Worm (Caenorhabditis elegans) whole organism, young adult: Measurements from ENCODE around the gene clc-7.

Experiments
- D2030.7 ChIP-seq: fragments of 200-800 bp; sonication (Bioruptor generic); IDR thresholded peaks from 2 replicates; pipeline ENCODE4 v1.3.6; 2022; ENCODE audit warnings: missing genetic modification reagents, missing genetic modification characterization, missing compliant biosample characterization
- F52B5.7 ChIP-seq: sonication (generic microtip); optimal IDR thresholded peaks from 2 replicates; lab custom pipeline; 2016; ENCODE audit warnings: mild to moderate bottlenecking, missing genetic modification characterization, missing compliant biosample characterization
- T07F8.4 ChIP-seq: sonication (generic microtip); optimal IDR thresholded peaks from 2 replicates; lab custom pipeline; 2016; ENCODE audit warnings: mild to moderate bottlenecking, missing genetic modification characterization, moderate library complexity, missing compliant biosample characterization
- Y95B8A.8 ChIP-seq: fragments of 200-800 bp; sonication (Bioruptor generic); IDR thresholded peaks from 2 replicates; pipeline ENCODE4 v1.3.6; 2022; ENCODE audit warnings: missing genetic modification reagents, missing genetic modification characterization, missing compliant biosample characterization
- akir-1 ChIP-seq: fragments of 200-800 bp; sonication (Bioruptor generic); optimal IDR thresholded peaks from 2 replicates; lab custom pipeline; 2018; ENCODE audit warnings: mild to moderate bottlenecking, missing genetic modification characterization, moderate library complexity, missing compliant biosample characterization
- ama-1 ChIP-seq, 3 experiments: fragments of 150-350 bp in 1 of 3; sonication (generic microtip) in 2 of 3; optimal IDR thresholded peaks; 2 replicates each; lab custom pipeline; 2014 to 2018; ENCODE audit warnings: missing biosample characterization in 2 of 3, missing genetic modification characterization in 2 of 3, missing genetic modification reagents in 2 of 3
- atf-7 ChIP-seq: sonication (generic microtip); optimal IDR thresholded peaks from 2 replicates; lab custom pipeline; 2017; ENCODE audit warnings: mild to moderate bottlenecking, missing genetic modification characterization, missing compliant biosample characterization
- athp-1 ChIP-seq: sonication (generic microtip); optimal IDR thresholded peaks from 2 replicates; lab custom pipeline; 2017; ENCODE audit warnings: mild to moderate bottlenecking, missing genetic modification characterization, missing compliant biosample characterization
- bed-1 ChIP-seq: fragments of 200-800 bp; sonication (Bioruptor generic); IDR thresholded peaks from 2 replicates; pipeline ENCODE4 v1.3.6; 2022; ENCODE audit warnings: missing genetic modification reagents, missing genetic modification characterization, missing compliant biosample characterization
- cebp-1 ChIP-seq, 2 experiments: fragments of 200-800 bp in 1 of 2; sonication (Bioruptor generic) in 1 of 2; sonication (generic microtip) in 1 of 2; IDR thresholded peaks in 1 of 2; optimal IDR thresholded peaks in 1 of 2; 2 replicates each; pipeline versions ENCODE4 v1.3.6 to Lab custom; 2017 to 2022; ENCODE audit warnings: missing compliant biosample characterization in 2 of 2, missing genetic modification characterization in 2 of 2, mild to moderate bottlenecking in 1 of 2, missing genetic modification reagents in 1 of 2, moderate library complexity in 1 of 2
- cebp-2 ChIP-seq: fragments of 200-800 bp; sonication (Bioruptor generic); IDR thresholded peaks from 2 replicates; pipeline ENCODE4 v1.3.6; 2022; ENCODE audit warnings: missing genetic modification characterization, missing compliant biosample characterization
- ceh-79 ChIP-seq: sonication (generic microtip); optimal IDR thresholded peaks from 2 replicates; lab custom pipeline; 2017; ENCODE audit warnings: mild to moderate bottlenecking, missing genetic modification characterization, missing compliant biosample characterization
- chd-7 ChIP-seq: sonication (generic microtip); optimal IDR thresholded peaks from 2 replicates; lab custom pipeline; 2016; ENCODE audit warnings: mild to moderate bottlenecking, missing genetic modification characterization, moderate library complexity, missing compliant biosample characterization
- egrh-3 ChIP-seq: fragments of 200-800 bp; sonication (Bioruptor generic); IDR thresholded peaks from 2 replicates; pipeline ENCODE4 v1.3.6; 2022; ENCODE audit warnings: missing genetic modification reagents, missing genetic modification characterization, missing compliant biosample characterization
- him-1 ChIP-seq: sonication (generic microtip); optimal IDR thresholded peaks from 2 replicates; lab custom pipeline; 2016; ENCODE audit warnings: missing genotype, missing genetic modification reagents, missing genetic modification characterization, missing compliant biosample characterization
- hlh-26 ChIP-seq: fragments of 200-800 bp; sonication (Bioruptor generic); conservative IDR thresholded peaks from 2 replicates; pipeline ENCODE4 v1.3.6; 2022; ENCODE audit warnings: missing genetic modification reagents, missing genetic modification characterization, missing compliant biosample characterization
- hrde-1 ChIP-seq: sonication (generic microtip); optimal IDR thresholded peaks from 2 replicates; lab custom pipeline; 2016; ENCODE audit warnings: missing genetic modification characterization, mild to moderate bottlenecking, missing compliant biosample characterization, moderate library complexity, missing genotype, missing genetic modification reagents, borderline replicate concordance
- let-526 ChIP-seq: fragments of 200-800 bp; sonication (Bioruptor generic); IDR thresholded peaks from 2 replicates; pipeline ENCODE4 v1.3.6; 2022; ENCODE audit warnings: missing genetic modification reagents, missing genetic modification characterization, missing compliant biosample characterization
- let-607 ChIP-seq, 2 experiments: fragments of 200-800 bp in 1 of 2; sonication (Bioruptor generic) in 1 of 2; sonication (generic microtip) in 1 of 2; optimal IDR thresholded peaks; 2 replicates each; lab custom pipeline; 2016 to 2018; ENCODE audit warnings: mild to moderate bottlenecking in 2 of 2, missing compliant biosample characterization in 2 of 2, missing genetic modification characterization in 2 of 2, moderate library complexity in 2 of 2, missing genotype in 1 of 2
- lin-40 ChIP-seq: sonication (generic microtip); optimal IDR thresholded peaks from 2 replicates; lab custom pipeline; 2016; ENCODE audit warnings: missing genetic modification characterization, mild to moderate bottlenecking, missing compliant biosample characterization, missing genotype, missing genetic modification reagents
- lsl-1 ChIP-seq: fragments of 200-800 bp; sonication (Bioruptor generic); optimal IDR thresholded peaks from 2 replicates; lab custom pipeline; 2018; ENCODE audit warnings: mild to moderate bottlenecking, missing genetic modification characterization, moderate library complexity, missing compliant biosample characterization
- lsy-27 ChIP-seq: sonication (generic microtip); optimal IDR thresholded peaks from 2 replicates; lab custom pipeline; 2017; ENCODE audit warnings: missing genetic modification characterization, mild to moderate bottlenecking, missing compliant biosample characterization, antibody characterized with exemption, missing genotype, borderline replicate concordance; ENCODE audit not compliant: insufficient read depth
- madf-6 ChIP-seq: fragments of 200-800 bp; sonication (Bioruptor generic); IDR thresholded peaks from 2 replicates; pipeline ENCODE4 v1.3.6; 2022; ENCODE audit warnings: missing genetic modification reagents, missing genetic modification characterization, missing compliant biosample characterization
- madf-8 ChIP-seq: fragments of 200-800 bp; sonication (Bioruptor generic); conservative IDR thresholded peaks from 2 replicates; pipeline ENCODE4 v1.3.6; 2022; ENCODE audit warnings: missing genetic modification reagents, missing genetic modification characterization, missing compliant biosample characterization
- mxl-1 ChIP-seq: sonication (generic microtip); optimal IDR thresholded peaks from 2 replicates; lab custom pipeline; 2016; ENCODE audit warnings: missing genetic modification characterization, missing compliant biosample characterization
- nfya-2 ChIP-seq: fragments of 200-800 bp; sonication (Bioruptor generic); IDR thresholded peaks from 2 replicates; pipeline ENCODE4 v1.3.6; 2022; ENCODE audit warnings: missing genetic modification reagents, missing genetic modification characterization, missing compliant biosample characterization
- nfyb-1 ChIP-seq: fragments of 200-800 bp; sonication (Bioruptor generic); IDR thresholded peaks from 2 replicates; pipeline ENCODE4 v1.3.6; 2022; ENCODE audit warnings: missing genetic modification reagents, missing genetic modification characterization, missing compliant biosample characterization
- nhr-120 ChIP-seq: fragments of 200-800 bp; sonication (Bioruptor generic); IDR thresholded peaks from 2 replicates; pipeline ENCODE4 v1.3.6; 2022; ENCODE audit warnings: missing genetic modification characterization, missing compliant biosample characterization
- nhr-179 ChIP-seq: sonication (generic microtip); optimal IDR thresholded peaks from 2 replicates; lab custom pipeline; 2016; ENCODE audit warnings: mild to moderate bottlenecking, missing genetic modification characterization, missing compliant biosample characterization
- nhr-27 ChIP-seq: fragments of 200-800 bp; sonication (Bioruptor generic); optimal IDR thresholded peaks from 2 replicates; lab custom pipeline; 2018; ENCODE audit warnings: mild to moderate bottlenecking, missing genetic modification characterization, moderate library complexity, missing compliant biosample characterization
- nhr-80 ChIP-seq: sonication (generic microtip); optimal IDR thresholded peaks from 2 replicates; lab custom pipeline; 2016; ENCODE audit warnings: missing genetic modification characterization, missing compliant biosample characterization
- somi-1 ChIP-seq: fragments of 200-800 bp; sonication (Bioruptor generic); optimal IDR thresholded peaks from 2 replicates; lab custom pipeline; 2018; ENCODE audit warnings: mild to moderate bottlenecking, missing genetic modification characterization, missing compliant biosample characterization
- tbp1 ChIP-seq: fragments of 200-800 bp; sonication (Bioruptor generic); optimal IDR thresholded peaks from 2 replicates; lab custom pipeline; 2018; ENCODE audit warnings: mild to moderate bottlenecking, missing genetic modification characterization, missing compliant biosample characterization
- tlf-1 ChIP-seq: fragments of 200-800 bp; sonication (Bioruptor generic); optimal IDR thresholded peaks from 2 replicates; lab custom pipeline; 2018; ENCODE audit warnings: mild to moderate bottlenecking, missing genetic modification characterization, missing compliant biosample characterization
- unc-62 ChIP-seq: fragments of 150-350 bp; optimal IDR thresholded peaks from 2 replicates; lab custom pipeline; 2014; ENCODE audit warnings: missing biosample characterization, missing genetic modification reagents, missing genetic modification characterization
- zim-3 ChIP-seq: sonication (generic microtip); optimal IDR thresholded peaks from 2 replicates; lab custom pipeline; 2017; ENCODE audit warnings: mild to moderate bottlenecking, missing genetic modification characterization, moderate library complexity, missing compliant biosample characterization
- ztf-26 ChIP-seq: sonication (generic microtip); optimal IDR thresholded peaks from 2 replicates; lab custom pipeline; 2017; ENCODE audit warnings: missing genetic modification characterization, missing compliant biosample characterization
- ztf-3 ChIP-seq: fragments of 200-800 bp; sonication (Bioruptor generic); optimal IDR thresholded peaks from 2 replicates; lab custom pipeline; 2018; ENCODE audit warnings: mild to moderate bottlenecking, missing genetic modification characterization, missing compliant biosample characterization

clc-7 gene

DNA sequence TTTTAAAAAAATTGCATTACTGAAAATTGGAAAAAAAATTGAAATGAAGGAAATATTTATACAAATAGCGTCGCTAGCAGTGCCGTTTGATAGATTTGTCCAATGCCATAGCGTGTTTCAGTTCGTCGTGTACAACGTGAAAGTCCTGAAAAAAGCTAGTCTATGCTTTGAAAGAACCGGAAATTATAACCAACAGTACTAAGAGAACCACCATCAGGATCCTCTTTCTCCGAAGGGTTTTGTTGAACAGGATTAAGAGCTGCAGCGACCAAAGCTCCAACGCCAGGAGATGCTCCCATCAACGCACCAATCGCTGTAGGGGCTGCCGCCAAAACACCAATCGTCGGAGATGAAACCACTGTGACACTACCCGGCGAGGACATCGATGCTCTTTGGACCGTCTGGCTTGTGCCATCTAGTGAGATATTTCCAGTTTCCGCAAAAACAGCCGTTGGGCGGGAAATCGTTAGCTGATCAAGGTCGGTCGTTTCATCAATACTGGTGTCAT, 38.3 kb downstream of the clc-7 start (continued):
- TF ChIP-seq nfyb-1 (GFP tag; lab: Robert Waterston, UW) (peak; percentile 80; the same call in 1 of the 2 replicates), mxl-1 (no peak), bed-1 (GFP tag; lab: Robert Waterston, UW) (no peak), zim-3 (peak; percentile 3), let-607 (tag; optimal IDR thresholded peaks at IDR 0.05; lab: Kevin White, UChicago) (peak in 1 of 2 experiments; percentile 49), hlh-26 (GFP tag; lab: Robert Waterston, UW) (no peak), Y95B8A.8 (GFP tag; lab: Robert Waterston, UW) (0 out of 2 replicates have a peak, but pooled peaks have one; percentile 6), atf-7 (tag; lab: Kevin White, UChicago) (peak; percentile 94), madf-6 (GFP tag; lab: Robert Waterston, UW) (peak; percentile 19; the same call in 1 of the 2 replicates), hrde-1 (tag; lab: Kevin White, UChicago) (no peak), lin-40 (tag; lab: Kevin White, UChicago) (no peak), F52B5.7 (no peak), tlf-1 (GFP tag; lab: Kevin White, UChicago) (no peak), akir-1 (GFP tag; lab: Kevin White, UChicago) (no peak), T07F8.4 (no peak), somi-1 (GFP tag; lab: Kevin White, UChicago) (no peak), lsl-1 (no peak), nhr-27 (tag; lab: Kevin White, UChicago) (no peak), nhr-120 (GFP tag; lab: Robert Waterston, UW) (no peak), ztf-26 (tag; lab: Kevin White, UChicago) (peak; percentile 28), nhr-179 (tag; lab: Kevin White, UChicago) (no peak), tbp1 (no peak), nfya-2 (GFP tag; lab: Robert Waterston, UW) (0 out of 2 replicates have a peak, but pooled peaks have one; percentile 70), D2030.7 (GFP tag; lab: Robert Waterston, UW) (no peak), let-526 (no peak), lsy-27 (tag; lab: Kevin White, UChicago) (no peak), madf-8 (GFP tag; lab: Robert Waterston, UW) (no peak), ama-1 (optimal IDR thresholded peaks at IDR 0.05; lab: Kevin White, UChicago) (no peak), ama-1 (GFP tag; optimal IDR thresholded peaks at IDR 0.05; lab: Kevin White, UChicago) (no peak), cebp-1 (GFP tag; IDR thresholded peaks at IDR 0.05; lab: Robert Waterston, UW) (no peak), cebp-1 (tag; optimal IDR thresholded peaks at IDR 0.05; lab: Kevin White, UChicago) (peak; percentile 72)

- TF ChIP-seq ceh-79 (tag; lab: Kevin White, UChicago) = no peak
- no peak for TF ChIP-seq nhr-27 (tag; lab: Kevin White, UChicago)
- TF ChIP-seq egrh-3 (GFP tag; lab: Robert Waterston, UW) = no peak
- TF ChIP-seq unc-62 (GFP tag; lab: Kevin White, UChicago) = no peak
Measured at ce11 chrX:5106942-5107341, 39.0 kb downstream of the clc-7 start, which contains the start of gene C42D8.9. Gene C42D8.9, minus strand, starts transcription at chrX:5107042.

DNA sequence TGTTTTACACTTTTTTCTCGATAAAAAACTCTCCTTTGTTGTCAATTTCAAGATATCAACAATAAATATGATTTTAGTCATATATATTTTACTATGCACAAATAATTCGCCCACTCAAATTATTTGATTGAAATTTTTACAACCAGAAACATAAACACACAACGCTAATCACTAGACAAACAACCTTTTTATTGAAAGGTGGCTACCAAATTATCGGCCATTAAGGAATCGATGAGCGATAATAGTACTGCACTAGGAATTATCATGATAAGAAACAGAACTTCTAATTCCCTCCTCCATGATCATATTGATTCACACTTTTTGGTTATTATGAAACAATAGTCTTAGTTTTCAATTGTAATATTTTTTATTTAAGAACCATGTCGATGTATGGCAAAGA, 41.2 kb downstream of the clc-7 start, which contains the start of gene C42D8.1:
C42D8.1 (plus strand) TSS at position 377 of the 400 bp plus-strand sequence.
- no peak for TF ChIP-seq him-1 (tag; lab: Kevin White, UChicago)
- no peak for TF ChIP-seq ztf-3 (GFP tag; lab: Kevin White, UChicago)
- TF ChIP-seq nhr-80 (tag; lab: Kevin White, UChicago) = peak; percentile 64
- TF ChIP-seq cebp-2 (GFP tag; lab: Robert Waterston, UW) = no peak
- no peak for TF ChIP-seq chd-7
- TF ChIP-seq athp-1 (tag; lab: Kevin White, UChicago) = no peak
